Fruit fly (Drosophila melanogaster) whole organism, embryonic: ENCODE measurements around the gene CG7352.
A peak's percentile ranks its signal among the peaks of the same experiment; 100 is the strongest.

Source experiments
- Ada2b ChIP-seq: fragments of 200-800 bp; sonication (Bioruptor generic); IDR thresholded peaks from 2 replicates; pipeline ENCODE4 v1.3.6; 2022; ENCODE audit warnings: missing biosample characterization, missing genetic modification characterization
- Asciz ChIP-seq: fragments of 200-800 bp; sonication (Bioruptor generic); optimal IDR thresholded peaks from 2 replicates; lab custom pipeline; 2017; ENCODE audit warnings: missing biosample characterization, mild to moderate bottlenecking, missing genetic modification characterization, missing genetic modification reagents
- CG10565 ChIP-seq: fragments of 200-800 bp; sonication (Bioruptor generic); optimal IDR thresholded peaks from 3 replicates; lab custom pipeline; 2016; ENCODE audit warnings: missing biosample characterization, mild to moderate bottlenecking, missing genetic modification characterization
- CG11085 ChIP-seq: fragments of 200-800 bp; sonication (Bioruptor generic); IDR thresholded peaks from 2 replicates; pipeline ENCODE4 v1.3.6; 2022; ENCODE audit warnings: missing biosample characterization, missing genetic modification characterization
- CG11696 ChIP-seq: fragments of 200-800 bp; sonication (Bioruptor generic); IDR thresholded peaks from 2 replicates; pipeline ENCODE4 v1.3.6; 2022; ENCODE audit warnings: missing biosample characterization, missing genetic modification characterization
- CG1233 ChIP-seq: fragments of 200-800 bp; sonication (Bioruptor generic); optimal IDR thresholded peaks from 4 replicates; lab custom pipeline; 2018; ENCODE audit warnings: missing biosample characterization, mild to moderate bottlenecking, missing genetic modification characterization
- CG13296 ChIP-seq: fragments of 200-800 bp; sonication (Bioruptor generic); optimal IDR thresholded peaks from 3 replicates; lab custom pipeline; 2018; ENCODE audit warnings: missing biosample characterization, mild to moderate bottlenecking, missing genetic modification characterization
- CG13624 ChIP-seq: fragments of 200-800 bp; sonication (Bioruptor generic); optimal IDR thresholded peaks from 2 replicates; lab custom pipeline; 2016; ENCODE audit warnings: missing biosample characterization, missing genetic modification characterization
- CG16779 ChIP-seq: fragments of 200-800 bp; sonication (Bioruptor generic); IDR thresholded peaks from 2 replicates; pipeline ENCODE4 v1.3.6; 2022; ENCODE audit warnings: missing biosample characterization, missing genetic modification characterization
- CG16863 ChIP-seq: fragments of 200-800 bp; sonication (Bioruptor generic); optimal IDR thresholded peaks from 3 replicates; lab custom pipeline; 2016; ENCODE audit warnings: missing biosample characterization, missing genetic modification characterization
- CG17359 ChIP-seq: fragments of 200-800 bp; sonication (Bioruptor generic); optimal IDR thresholded peaks from 3 replicates; lab custom pipeline; 2018; ENCODE audit warnings: missing biosample characterization, mild to moderate bottlenecking, missing genetic modification characterization, moderate library complexity
- CG18619 ChIP-seq: fragments of 200-800 bp; sonication (Bioruptor generic); optimal IDR thresholded peaks from 3 replicates; lab custom pipeline; 2017; ENCODE audit warnings: missing biosample characterization, mild to moderate bottlenecking, missing genetic modification characterization
- CG2116 ChIP-seq: fragments of 200-800 bp; sonication (Bioruptor generic); optimal IDR thresholded peaks from 3 replicates; lab custom pipeline; 2018; ENCODE audit warnings: missing biosample characterization, mild to moderate bottlenecking, missing genetic modification characterization
- CG31388 ChIP-seq: fragments of 200-800 bp; sonication (Bioruptor generic); optimal IDR thresholded peaks from 2 replicates; lab custom pipeline; 2016; ENCODE audit warnings: missing biosample characterization, missing genetic modification characterization
- CG34376 ChIP-seq: fragments of 200-800 bp; sonication (Bioruptor generic); optimal IDR thresholded peaks from 2 replicates; lab custom pipeline; 2018; ENCODE audit warnings: missing biosample characterization, mild to moderate bottlenecking, missing genetic modification characterization
- CG34422 ChIP-seq: fragments of 200-800 bp; sonication (Bioruptor generic); IDR thresholded peaks from 3 replicates; pipeline ENCODE4 v1.3.6; 2022; ENCODE audit warnings: missing biosample characterization, missing genetic modification characterization
- CG43689 ChIP-seq: fragments of 200-800 bp; sonication (Bioruptor generic); IDR thresholded peaks from 2 replicates; pipeline ENCODE4 v1.3.6; 2022; ENCODE audit warnings: missing biosample characterization, missing genetic modification characterization
- CG4424 ChIP-seq: fragments of 200-800 bp; sonication (Bioruptor generic); optimal IDR thresholded peaks from 3 replicates; lab custom pipeline; 2016; ENCODE audit warnings: missing biosample characterization, missing genetic modification characterization
- CG4820 ChIP-seq: fragments of 200-800 bp; sonication (Bioruptor generic); optimal IDR thresholded peaks from 3 replicates; lab custom pipeline; 2016; ENCODE audit warnings: missing biosample characterization, missing genetic modification characterization
- CG6272 ChIP-seq: fragments of 200-800 bp; sonication (Bioruptor generic); IDR thresholded peaks from 2 replicates; pipeline ENCODE4 v1.3.6; 2022; ENCODE audit warnings: missing biosample characterization, missing genetic modification characterization
- CG6689 ChIP-seq: fragments of 200-800 bp; sonication (Bioruptor generic); IDR thresholded peaks from 2 replicates; pipeline ENCODE4 v1.3.6; 2022; ENCODE audit warnings: missing biosample characterization, missing genetic modification characterization
- CG6813 ChIP-seq: fragments of 200-800 bp; sonication (Bioruptor generic); optimal IDR thresholded peaks from 2 replicates; lab custom pipeline; 2017; ENCODE audit warnings: missing biosample characterization, missing genetic modification characterization, mild to moderate bottlenecking, moderate library complexity, missing genetic modification reagents
- CG8765 ChIP-seq: fragments of 200-800 bp; sonication (Bioruptor generic); IDR thresholded peaks from 2 replicates; pipeline ENCODE4 v1.3.6; 2022; ENCODE audit warnings: missing biosample characterization, missing genetic modification characterization
- CG9797 ChIP-seq: fragments of 200-800 bp; sonication (Bioruptor generic); optimal IDR thresholded peaks from 3 replicates; lab custom pipeline; 2018; ENCODE audit warnings: missing biosample characterization, mild to moderate bottlenecking, missing genetic modification characterization
- Deaf1 ChIP-seq: fragments of 200-800 bp; optimal IDR thresholded peaks from 3 replicates; lab custom pipeline; 2019; ENCODE audit warnings: missing biosample characterization, mild to moderate bottlenecking, missing genetic modification characterization, moderate library complexity
- Eip74EF ChIP-seq, 2 experiments: fragments of 200-800 bp in 1 of 2; fragments of >200 bp in 1 of 2; sonication (Bioruptor generic) in 1 of 2; optimal IDR thresholded peaks; 2 replicates each; lab custom pipeline; 2017 to 2019; ENCODE audit warnings: missing biosample characterization in 2 of 2, missing genetic modification characterization in 2 of 2, mild to moderate bottlenecking in 1 of 2, moderate library complexity in 1 of 2
- Elba2 ChIP-seq: fragments of 200-800 bp; sonication (Bioruptor generic); optimal IDR thresholded peaks from 3 replicates; lab custom pipeline; 2016; ENCODE audit warnings: missing biosample characterization, missing genetic modification characterization
- HLH4C ChIP-seq: fragments of 200-800 bp; sonication (Bioruptor generic); IDR thresholded peaks from 3 replicates; pipeline ENCODE4 v1.3.6; 2022; ENCODE audit warnings: missing biosample characterization, missing genetic modification characterization; ENCODE audit not compliant: partially characterized antibody
- Hmr ChIP-seq: fragments of 200-800 bp; sonication (Bioruptor generic); optimal IDR thresholded peaks from 3 replicates; lab custom pipeline; 2017; ENCODE audit warnings: mild to moderate bottlenecking, missing biosample characterization, missing genetic modification reagents, missing genetic modification characterization
- MTF-1 ChIP-seq: fragments of 200-800 bp; sonication (Bioruptor generic); optimal IDR thresholded peaks from 2 replicates; lab custom pipeline; 2018; ENCODE audit warnings: missing biosample characterization, mild to moderate bottlenecking, missing genetic modification characterization, borderline replicate concordance
- Side ChIP-seq: fragments of 200-800 bp; sonication (Bioruptor generic); optimal IDR thresholded peaks from 2 replicates; lab custom pipeline; 2016; ENCODE audit warnings: missing biosample characterization, missing genetic modification characterization
- ase ChIP-seq: fragments of 200-800 bp; sonication (Bioruptor generic); IDR thresholded peaks from 3 replicates; pipeline ENCODE4 v1.3.6; 2022; ENCODE audit warnings: missing biosample characterization, missing genetic modification characterization
- bsh ChIP-seq, 2 experiments: fragments of 200-800 bp; sonication (Bioruptor generic); optimal IDR thresholded peaks; 2 replicates each; lab custom pipeline; 2017 to 2018; ENCODE audit warnings: mild to moderate bottlenecking in 2 of 2, missing biosample characterization in 2 of 2, missing genetic modification characterization in 2 of 2, moderate library complexity in 1 of 2
- cas ChIP-seq: fragments of 200-800 bp; sonication (Bioruptor generic); IDR thresholded peaks from 2 replicates; pipeline ENCODE4 v1.3.6; 2022; ENCODE audit warnings: missing biosample characterization, missing genetic modification characterization
- dan ChIP-seq: fragments of 200-800 bp; sonication (Bioruptor generic); IDR thresholded peaks from 2 replicates; pipeline ENCODE4 v1.3.6; 2022; ENCODE audit warnings: missing biosample characterization, missing genetic modification characterization
- dm ChIP-seq: fragments of 200-800 bp; sonication (Bioruptor generic); optimal IDR thresholded peaks from 3 replicates; lab custom pipeline; 2016; ENCODE audit warnings: missing biosample characterization, missing genetic modification characterization
- exex ChIP-seq: fragments of 200-800 bp; sonication (Bioruptor generic); optimal IDR thresholded peaks from 4 replicates; lab custom pipeline; 2018; ENCODE audit warnings: missing biosample characterization, mild to moderate bottlenecking, missing genetic modification characterization, moderate library complexity
- eyg ChIP-seq: fragments of 200-800 bp; sonication (Bioruptor generic); optimal IDR thresholded peaks from 3 replicates; lab custom pipeline; 2016; ENCODE audit warnings: missing biosample characterization, missing genetic modification characterization
- fru ChIP-seq: fragments of >200 bp; optimal IDR thresholded peaks from 2 replicates; lab custom pipeline; 2017
- gsb-n ChIP-seq: fragments of 200-800 bp; sonication (Bioruptor generic); optimal IDR thresholded peaks from 3 replicates; lab custom pipeline; 2018; ENCODE audit warnings: missing biosample characterization, mild to moderate bottlenecking, missing genetic modification characterization
- nom ChIP-seq: fragments of 200-800 bp; sonication (Bioruptor generic); optimal IDR thresholded peaks from 2 replicates; lab custom pipeline; 2017; ENCODE audit warnings: missing biosample characterization, missing genetic modification characterization, mild to moderate bottlenecking, moderate library complexity, missing genetic modification reagents
- pho ChIP-seq: fragments of 200-800 bp; sonication (Bioruptor generic); optimal IDR thresholded peaks from 2 replicates; lab custom pipeline; 2016; ENCODE audit warnings: missing biosample characterization, missing genetic modification characterization
- ro ChIP-seq: fragments of 200-800 bp; sonication (Bioruptor generic); IDR thresholded peaks from 2 replicates; pipeline ENCODE4 v1.3.6; 2022; ENCODE audit warnings: missing biosample characterization, missing genetic modification characterization
- row ChIP-seq: fragments of 200-800 bp; sonication (Bioruptor generic); IDR thresholded peaks from 3 replicates; pipeline ENCODE4 v1.3.6; 2022; ENCODE audit warnings: missing biosample characterization, missing genetic modification characterization
- salm ChIP-seq: fragments of 200-800 bp; sonication (Bioruptor generic); optimal IDR thresholded peaks from 2 replicates; lab custom pipeline; 2018; ENCODE audit warnings: missing biosample characterization, mild to moderate bottlenecking, missing genetic modification characterization
- sob ChIP-seq: fragments of 200-800 bp; sonication (Bioruptor generic); IDR thresholded peaks from 2 replicates; pipeline ENCODE4 v1.3.6; 2022; ENCODE audit warnings: missing biosample characterization, missing genetic modification characterization
- tio ChIP-seq: fragments of 200-800 bp; sonication (Bioruptor generic); optimal IDR thresholded peaks from 2 replicates; lab custom pipeline; 2017; ENCODE audit warnings: missing biosample characterization, missing genetic modification characterization, inconsistent platforms
- twi ChIP-seq: fragments of 200-800 bp; optimal IDR thresholded peaks from 2 replicates; lab custom pipeline; 2019; ENCODE audit warnings: missing biosample characterization, mild to moderate bottlenecking, missing genetic modification characterization, moderate library complexity
- unpg ChIP-seq: fragments of 200-800 bp; sonication (Bioruptor generic); optimal IDR thresholded peaks from 3 replicates; lab custom pipeline; 2018; ENCODE audit warnings: missing biosample characterization, mild to moderate bottlenecking, missing genetic modification characterization, moderate library complexity
- vnd ChIP-seq: fragments of 200-800 bp; sonication (Bioruptor generic); IDR thresholded peaks from 3 replicates; pipeline ENCODE4 v1.3.6; 2022; ENCODE audit warnings: missing biosample characterization, missing genetic modification characterization; ENCODE audit not compliant: partially characterized antibody
- wor ChIP-seq: fragments of 200-800 bp; sonication (Bioruptor generic); IDR thresholded peaks from 2 replicates; pipeline ENCODE4 v1.3.6; 2022; ENCODE audit warnings: missing biosample characterization, missing genetic modification characterization
- yki ChIP-seq: fragments of >200 bp; optimal IDR thresholded peaks from 3 replicates; lab custom pipeline; 2018

CG7352 gene

dm6 chr3R:8354458-8354857 lies 7.1 kb downstream of the CG7352 start (continued):
- TF ChIP-seq CG8765 (GFP tag; lab: Robert Waterston, UW) (no peak), CG31388 (GFP tag; lab: Kevin White, UChicago) (no peak), HLH4C (GFP tag; lab: Robert Waterston, UW) (no peak), row (GFP tag; lab: Robert Waterston, UW) (peak; percentile 77), fru (lab: Kevin White, UChicago) (no peak), gsb-n (peak; percentile 1), CG10565 (GFP tag; lab: Kevin White, UChicago) (no peak), CG4820 (GFP tag; lab: Kevin White, UChicago) (peak; percentile 35), CG2116 (no peak), yki (lab: Kevin White, UChicago) (no peak), ro (no peak), CG16779 (GFP tag; lab: Robert Waterston, UW) (no peak), dan (GFP tag; lab: Robert Waterston, UW) (no peak), CG17359 (peak; percentile 76), CG1233 (GFP tag; lab: Kevin White, UChicago) (peak; percentile 24), CG43689 (peak; percentile 43), Deaf1 (tag; lab: Kevin White, UChicago) (no peak), wor (GFP tag; lab: Robert Waterston, UW) (peak; percentile 40; the same call in 1 of the 2 replicates), CG6689 (peak; percentile 74), exex (tag; lab: Kevin White, UChicago) (no peak), CG34376 (GFP tag; lab: Kevin White, UChicago) (no peak), CG16863 (GFP tag; lab: Kevin White, UChicago) (no peak), CG6272 (GFP tag; lab: Robert Waterston, UW) (no peak), bsh (GFP tag; optimal IDR thresholded peaks at IDR 0.05; lab: Kevin White, UChicago) (peak in 1 of 2 experiments; percentile 55), vnd (GFP tag; lab: Robert Waterston, UW) (no peak), CG11085 (peak; percentile 68), Eip74EF (GFP tag; optimal IDR thresholded peaks at IDR 0.05; lab: Kevin White, UChicago) (peak in 1 of 2 experiments; percentile 74), ase (GFP tag; lab: Robert Waterston, UW) (peak; percentile 63; the same call in 2 of the 3 replicates), CG6813 (no peak), unpg (GFP tag; lab: Kevin White, UChicago) (peak; percentile 66), eyg (GFP tag; lab: Kevin White, UChicago) (no peak), CG34422 (GFP tag; lab: Robert Waterston, UW) (peak; percentile 54; the same call in 2 of the 3 replicates), CG13624 (no peak), Asciz (GFP tag; lab: Kevin White, UChicago) (no peak), CG11696 (GFP tag; lab: Robert Waterston, UW) (peak; percentile 48), Hmr (GFP tag; lab: Kevin White, UChicago) (peak; percentile 64), Elba2 (no peak), salm (tag; lab: Kevin White, UChicago) (no peak), cas (0 out of 2 replicates have a peak, but pooled peaks have one; percentile 30), MTF-1 (GFP tag; lab: Kevin White, UChicago) (peak; percentile 21), CG13296 (GFP tag; lab: Kevin White, UChicago) (no peak), pho (GFP tag; lab: Kevin White, UChicago) (no peak), tio (GFP tag; lab: Kevin White, UChicago) (no peak), nom (GFP tag; lab: Kevin White, UChicago) (no peak), Side (GFP tag; lab: Kevin White, UChicago) (no peak), CG18619 (GFP tag; lab: Kevin White, UChicago) (peak; percentile 33), Ada2b (GFP tag; lab: Robert Waterston, UW) (peak; percentile 73), sob (peak; percentile 62), twi (tag; lab: Kevin White, UChicago) (no peak), CG4424 (GFP tag; lab: Kevin White, UChicago) (peak; percentile 21), CG9797 (GFP tag; lab: Kevin White, UChicago) (no peak), dm (no peak)
